Worm (Caenorhabditis elegans): ENCODE results near the gene Y61B8B.3.

The Y61B8B.3 gene

ce11 chrV:17302754-17303153 lies 9.5 kb downstream of the Y61B8B.3 start, which contains the start of gene sri-70:
Gene sri-70, plus strand, starts transcription at chrV:17303054.
- TF ChIP-seq peb-1 (tag; optimal IDR thresholded peaks at IDR 0.05): no peak
- no peak for TF ChIP-seq aly-2 (tag; optimal IDR thresholded peaks at IDR 0.05)
- no peak for TF ChIP-seq alr-1 (tag; optimal IDR thresholded peaks at IDR 0.05)
- TF ChIP-seq nhr-6 (tag; optimal IDR thresholded peaks at IDR 0.05): no peak
- no peak for TF ChIP-seq nhr-11 (tag; optimal IDR thresholded peaks at IDR 0.05)
- TF ChIP-seq ztf-11 (tag; optimal IDR thresholded peaks at IDR 0.05): no peak
- no peak for TF ChIP-seq mdl-1 (tag; optimal IDR thresholded peaks at IDR 0.05)

ce11 chrV:17301375-17301774 lies 10.9 kb downstream of the Y61B8B.3 start, which contains the start of gene K10G4.5:
Gene K10G4.5, minus strand, starts transcription at chrV:17301475.
- no peak for TF ChIP-seq nhr-23 (tag; optimal IDR thresholded peaks at IDR 0.05)

- TF ChIP-seq snpc-4 (tag; optimal IDR thresholded peaks at IDR 0.05) (no peak), elt-3 (tag; optimal IDR thresholded peaks at IDR 0.05) (no peak), ceh-16 (tag; optimal IDR thresholded peaks at IDR 0.05) (no peak), Y55F3AM.14 (GFP tag; optimal IDR thresholded peaks at IDR 0.05) (no peak), R02D3.7 (tag; optimal IDR thresholded peaks at IDR 0.05) (no peak)
These were observed 13.6 kb downstream of the Y61B8B.3 start for ce11 chrV:17298657-17299056.

ce11 chrV:17296443-17296842 lies 15.8 kb downstream of the Y61B8B.3 start:
- no peak for TF ChIP-seq lsy-2 (tag; optimal IDR thresholded peaks at IDR 0.05)
- no peak for TF ChIP-seq sma-3 (GFP tag; optimal IDR thresholded peaks at IDR 0.05)
- no peak for TF ChIP-seq nhr-12 (tag; optimal IDR thresholded peaks at IDR 0.05)
- TF ChIP-seq crh-2 (tag; optimal IDR thresholded peaks at IDR 0.05): no peak
- TF ChIP-seq ceh-16 (tag; optimal IDR thresholded peaks at IDR 0.05): no peak

ce11 chrV:17292740-17293139 lies 19.5 kb downstream of the Y61B8B.3 start:
- TF ChIP-seq crh-2 (tag; optimal IDR thresholded peaks at IDR 0.05) (no peak), ama-1 (optimal IDR thresholded peaks at IDR 0.05) (no peak), nhr-21 (tag; optimal IDR thresholded peaks at IDR 0.05) (no peak), skn-1 (tag; optimal IDR thresholded peaks at IDR 0.05) (no peak), lin-11 (tag; optimal IDR thresholded peaks at IDR 0.05) (no peak), Y55F3AM.14 (GFP tag; optimal IDR thresholded peaks at IDR 0.05) (no peak), sem-4 (tag; optimal IDR thresholded peaks at IDR 0.05) (no peak), aly-2 (tag; optimal IDR thresholded peaks at IDR 0.05) (no peak), mab-5 (tag; optimal IDR thresholded peaks at IDR 0.05) (no peak), nhr-23 (tag; optimal IDR thresholded peaks at IDR 0.05) (no peak)

ce11 chrV:17284159-17284558 lies 28.1 kb downstream of the Y61B8B.3 start:
- TF ChIP-seq unc-55 (GFP tag; optimal IDR thresholded peaks at IDR 0.05) (no peak), skn-1 (tag; optimal IDR thresholded peaks at IDR 0.05) (no peak), elt-3 (tag; optimal IDR thresholded peaks at IDR 0.05) (no peak), ZK546.5 (tag; optimal IDR thresholded peaks at IDR 0.05) (no peak), lin-39 (tag; optimal IDR thresholded peaks at IDR 0.05) (no peak), aly-2 (tag; optimal IDR thresholded peaks at IDR 0.05) (no peak), ama-1 (optimal IDR thresholded peaks at IDR 0.05) (no peak), ceh-16 (tag; optimal IDR thresholded peaks at IDR 0.05) (no peak), dmd-4 (tag; optimal IDR thresholded peaks at IDR 0.05) (no peak), nhr-10 (tag; optimal IDR thresholded peaks at IDR 0.05) (no peak), ceh-82 (tag; optimal IDR thresholded peaks at IDR 0.05) (no peak), mab-5 (tag; optimal IDR thresholded peaks at IDR 0.05) (no peak), nhr-12 (tag; optimal IDR thresholded peaks at IDR 0.05) (no peak), unc-62 (GFP tag; optimal IDR thresholded peaks at IDR 0.05) (no peak), nhr-129 (tag; optimal IDR thresholded peaks at IDR 0.05) (no peak), egl-27 (tag; optimal IDR thresholded peaks at IDR 0.05) (no peak), zag-1 (tag; optimal IDR thresholded peaks at IDR 0.05) (no peak), lin-11 (tag; optimal IDR thresholded peaks at IDR 0.05) (no peak), ztf-1 (GFP tag; conservative IDR thresholded peaks at IDR 0.05) (no peak)
